Worm (Caenorhabditis elegans): ENCODE measurements around the gene Y62E10A.3.
A peak's percentile ranks its signal among the peaks of the same experiment; 100 is the strongest.

The Y62E10A.3 gene

ce11 chrIV:13348592-13348991, 11.5 kb downstream of the Y62E10A.3 start, which contains the start of gene W02A2.12:
Gene W02A2.12 (minus strand): TSS chrIV:13348831.
- TF ChIP-seq him-1 (tag; optimal IDR thresholded peaks at IDR 0.05) (no peak), dao-5 (tag; optimal IDR thresholded peaks at IDR 0.05) (no peak), W03F9.2 (tag; optimal IDR thresholded peaks at IDR 0.05) (no peak)

- TF ChIP-seq him-1 (tag; optimal IDR thresholded peaks at IDR 0.05) (no peak), W03F9.2 (tag; optimal IDR thresholded peaks at IDR 0.05) (no peak), dao-5 (tag; optimal IDR thresholded peaks at IDR 0.05) (no peak)
Observed at ce11 chrIV:13347232-13347715, 12.8 kb downstream of the Y62E10A.3 start, which contains the start of gene W02A2.9. Gene W02A2.9 (plus strand): TSS chrIV:13347665.

- TF ChIP-seq him-1 (tag; optimal IDR thresholded peaks at IDR 0.05) (no peak), W03F9.2 (tag; optimal IDR thresholded peaks at IDR 0.05) (no peak), dao-5 (tag; optimal IDR thresholded peaks at IDR 0.05) (no peak)
Observed at ce11 chrIV:13346078-13346477, 14.0 kb downstream of the Y62E10A.3 start.

- TF ChIP-seq W03F9.2 (tag; optimal IDR thresholded peaks at IDR 0.05) (no peak), him-1 (tag; optimal IDR thresholded peaks at IDR 0.05) (no peak), dao-5 (tag; optimal IDR thresholded peaks at IDR 0.05) (no peak)
Observed at ce11 chrIV:13342555-13342954, 17.5 kb downstream of the Y62E10A.3 start, which contains the start of gene W02A2.5. Gene W02A2.5 (plus strand): TSS chrIV:13342855.

- TF ChIP-seq W03F9.2 (tag; optimal IDR thresholded peaks at IDR 0.05) (no peak), him-1 (tag; optimal IDR thresholded peaks at IDR 0.05) (no peak), dao-5 (tag; optimal IDR thresholded peaks at IDR 0.05) (no peak)
Observed at ce11 chrIV:13334287-13334686, 25.8 kb downstream of the Y62E10A.3 start.

- TF ChIP-seq dao-5 (tag; optimal IDR thresholded peaks at IDR 0.05): no peak
- no peak for TF ChIP-seq W03F9.2 (tag; optimal IDR thresholded peaks at IDR 0.05)
- TF ChIP-seq him-1 (tag; optimal IDR thresholded peaks at IDR 0.05): no peak
Observed at ce11 chrIV:13331285-13331684, 28.8 kb downstream of the Y62E10A.3 start, which contains the start of gene pqn-74. Gene pqn-74 (minus strand): TSS chrIV:13331406.

- TF ChIP-seq W03F9.2 (tag; optimal IDR thresholded peaks at IDR 0.05) (no peak), him-1 (tag; optimal IDR thresholded peaks at IDR 0.05) (no peak), dao-5 (tag; optimal IDR thresholded peaks at IDR 0.05) (no peak)
Observed at ce11 chrIV:13330547-13330946, 29.5 kb downstream of the Y62E10A.3 start.

ce11 chrIV:13328059-13328458, 32.0 kb downstream of the Y62E10A.3 start, which contains the start of gene far-6:
Gene far-6 (plus strand): TSS chrIV:13328359.
- TF ChIP-seq W03F9.2 (tag; optimal IDR thresholded peaks at IDR 0.05) (no peak), dao-5 (tag; optimal IDR thresholded peaks at IDR 0.05) (no peak), him-1 (tag; optimal IDR thresholded peaks at IDR 0.05) (no peak)

ce11 chrIV:13327064-13327463, 33.0 kb downstream of the Y62E10A.3 start:
- TF ChIP-seq dao-5 (tag; optimal IDR thresholded peaks at IDR 0.05) (no peak), W03F9.2 (tag; optimal IDR thresholded peaks at IDR 0.05) (no peak), him-1 (tag; optimal IDR thresholded peaks at IDR 0.05) (no peak)

- TF ChIP-seq W03F9.2 (tag; optimal IDR thresholded peaks at IDR 0.05) (no peak), him-1 (tag; optimal IDR thresholded peaks at IDR 0.05) (no peak)
Observed at ce11 chrIV:13323823-13324359, 36.2 kb downstream of the Y62E10A.3 start, which contains the start of gene fat-2. Gene fat-2 (plus strand): TSS chrIV:13323873.

- TF ChIP-seq W03F9.2 (tag; optimal IDR thresholded peaks at IDR 0.05): peak; percentile 19
- TF ChIP-seq dao-5 (tag; optimal IDR thresholded peaks at IDR 0.05): no peak
Observed at ce11 chrIV:13322429-13322828, 37.6 kb downstream of the Y62E10A.3 start.

ce11 chrIV:13319886-13320650, 40.0 kb downstream of the Y62E10A.3 start:
- TF ChIP-seq dao-5 (tag; optimal IDR thresholded peaks at IDR 0.05) (no peak), him-1 (tag; optimal IDR thresholded peaks at IDR 0.05) (no peak), W03F9.2 (tag; optimal IDR thresholded peaks at IDR 0.05) (no peak)

ce11 chrIV:13318773-13319172, 41.3 kb downstream of the Y62E10A.3 start:
- no peak for TF ChIP-seq W03F9.2 (tag; optimal IDR thresholded peaks at IDR 0.05)
- TF ChIP-seq him-1 (tag; optimal IDR thresholded peaks at IDR 0.05): no peak
- TF ChIP-seq dao-5 (tag; optimal IDR thresholded peaks at IDR 0.05): no peak

- no peak for TF ChIP-seq dao-5 (tag; optimal IDR thresholded peaks at IDR 0.05)
- TF ChIP-seq him-1 (tag; optimal IDR thresholded peaks at IDR 0.05): no peak
- no peak for TF ChIP-seq W03F9.2 (tag; optimal IDR thresholded peaks at IDR 0.05)
Observed at ce11 chrIV:13315344-13315743, 44.7 kb downstream of the Y62E10A.3 start, which contains the start of gene fat-1. Gene fat-1 (plus strand): TSS chrIV:13315644.
